Worm (Caenorhabditis elegans): ENCODE data around the gene srxa-14.

- TF ChIP-seq unc-62 (GFP tag; optimal IDR thresholded peaks at IDR 0.05) (no peak), unc-39 (tag; optimal IDR thresholded peaks at IDR 0.05) (no peak), nhr-12 (tag; optimal IDR thresholded peaks at IDR 0.05) (no peak), ztf-11 (tag; optimal IDR thresholded peaks at IDR 0.05) (no peak), mab-5 (tag; optimal IDR thresholded peaks at IDR 0.05) (no peak), elt-3 (tag; optimal IDR thresholded peaks at IDR 0.05) (no peak), mep-1 (tag; optimal IDR thresholded peaks at IDR 0.05) (no peak), elt-1 (tag; optimal IDR thresholded peaks at IDR 0.05; ENCODE audit: borderline replicate concordance, insufficient read depth) (no peak), pha-4 (tag; optimal IDR thresholded peaks at IDR 0.05) (no peak), snpc-4 (tag; optimal IDR thresholded peaks at IDR 0.05) (no peak), nhr-28 (tag; optimal IDR thresholded peaks at IDR 0.05) (no peak), blmp-1 (tag; optimal IDR thresholded peaks at IDR 0.05) (no peak), M03D4.4 (tag; optimal IDR thresholded peaks at IDR 0.05) (no peak), nhr-237 (tag; optimal IDR thresholded peaks at IDR 0.05) (no peak)
Measured at ce11 chrV:20666905-20667304, 27.5 kb downstream of the srxa-14 start, which contains the start of gene mlt-11.
